Fruit fly (Drosophila melanogaster): ENCODE results near the gene Fdx2.

Gene Fdx2

DNA sequence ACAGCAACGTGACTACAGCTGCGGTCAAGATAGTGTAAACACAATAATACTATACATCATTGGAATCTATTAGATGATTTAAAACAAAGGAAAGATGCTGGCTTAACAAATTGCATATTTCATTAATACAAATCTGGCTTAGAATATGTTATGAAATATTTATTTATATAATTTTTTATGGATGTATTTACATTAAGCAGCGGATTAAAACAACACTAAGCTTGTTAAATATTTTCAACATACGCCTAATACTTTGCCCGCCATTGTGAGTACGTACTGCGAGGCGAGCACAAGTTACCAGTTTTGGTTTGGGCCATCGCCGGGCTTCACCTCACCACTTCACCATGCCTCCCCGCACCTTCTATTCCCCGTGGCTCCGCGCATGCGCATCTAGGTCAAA, 22.4 kb upstream of the Fdx2 start (continued):
- no peak for TF ChIP-seq BEAF-32 (GFP tag; optimal IDR thresholded peaks at IDR 0.05)
- no peak for TF ChIP-seq ato (GFP tag; IDR thresholded peaks at IDR 0.05; ENCODE audit: partially characterized antibody)
- peak; percentile 37 for TF ChIP-seq Med (GFP tag)
- TF ChIP-seq bab2 (GFP tag; optimal IDR thresholded peaks at IDR 0.05) = no peak
- TF ChIP-seq ro (GFP tag; IDR thresholded peaks at IDR 0.05) = no peak
- no peak for TF ChIP-seq cad (GFP tag; optimal IDR thresholded peaks at IDR 0.05)
- TF ChIP-seq zen (tag; optimal IDR thresholded peaks at IDR 0.05) = no peak
- TF ChIP-seq tap (tag; optimal IDR thresholded peaks at IDR 0.05) = peak; percentile 81
- TF ChIP-seq zfh2 (GFP tag; optimal IDR thresholded peaks at IDR 0.05) = no peak
- peak; percentile 50 for TF ChIP-seq CG10654 (GFP tag; optimal IDR thresholded peaks at IDR 0.05)
- TF ChIP-seq CTCF (GFP tag; optimal IDR thresholded peaks at IDR 0.05) = no peak
- peak; percentile 58 for TF ChIP-seq scrt (GFP tag; optimal IDR thresholded peaks at IDR 0.05)
- no peak for TF ChIP-seq pzg (GFP tag; optimal IDR thresholded peaks at IDR 0.05)
- TF ChIP-seq C15 (GFP tag; IDR thresholded peaks at IDR 0.05) = peak; percentile 15; the same call in 1 of the 3 replicates
- TF ChIP-seq cg (GFP tag; optimal IDR thresholded peaks at IDR 0.05) = no peak
- TF ChIP-seq CG4404 (GFP tag; IDR thresholded peaks at IDR 0.05) = peak; percentile 35; the same call in 1 of the 2 replicates
- TF ChIP-seq twi (tag; optimal IDR thresholded peaks at IDR 0.05) = peak; percentile 50
- TF ChIP-seq pita (GFP tag; optimal IDR thresholded peaks at IDR 0.05) = no peak
- TF ChIP-seq croc (GFP tag; conservative IDR thresholded peaks at IDR 0.05) = peak; percentile 60
- no peak for TF ChIP-seq emc (GFP tag; optimal IDR thresholded peaks at IDR 0.05)
- no peak for TF ChIP-seq pnt (GFP tag; optimal IDR thresholded peaks at IDR 0.05)
- no peak for TF ChIP-seq Poxn (GFP tag; IDR thresholded peaks at IDR 0.05)
- peak; percentile 7; the same call in 1 of the 2 replicates for TF ChIP-seq peb (GFP tag; IDR thresholded peaks at IDR 0.05)
- no peak for TF ChIP-seq CG4617 (GFP tag; optimal IDR thresholded peaks at IDR 0.05; ENCODE audit: borderline replicate concordance)
- no peak for TF ChIP-seq Dll (GFP tag; IDR thresholded peaks at IDR 0.05; ENCODE audit: partially characterized antibody)
- no peak for TF ChIP-seq CG4360 (GFP tag; IDR thresholded peaks at IDR 0.05)
- peak; percentile 60 for TF ChIP-seq CrebB (tag; optimal IDR thresholded peaks at IDR 0.05)
- peak; percentile 86 for TF ChIP-seq CG17361 (GFP tag; IDR thresholded peaks at IDR 0.05)
- TF ChIP-seq br (optimal IDR thresholded peaks at IDR 0.05) = no peak
- peak; percentile 83 for TF ChIP-seq Oli (tag; optimal IDR thresholded peaks at IDR 0.05)
- no peak for TF ChIP-seq cato (GFP tag; optimal IDR thresholded peaks at IDR 0.05; ENCODE audit: borderline replicate concordance)
- peak; percentile 52 for TF ChIP-seq Spps (tag; optimal IDR thresholded peaks at IDR 0.05)
- TF ChIP-seq Sry-δ (GFP tag; optimal IDR thresholded peaks at IDR 0.05) = no peak
- TF ChIP-seq ewg (GFP tag; optimal IDR thresholded peaks at IDR 0.05) = peak; percentile 46
- peak; percentile 76 for TF ChIP-seq CG1233 (GFP tag; optimal IDR thresholded peaks at IDR 0.05)
- no peak for TF ChIP-seq NK7.1 (GFP tag; optimal IDR thresholded peaks at IDR 0.05)
- TF ChIP-seq gsb (GFP tag; IDR thresholded peaks at IDR 0.05) = peak; percentile 41; the same call in 1 of the 2 replicates
- TF ChIP-seq GATAe (GFP tag; conservative IDR thresholded peaks at IDR 0.05) = no peak
- no peak for TF ChIP-seq CG16813 (GFP tag; IDR thresholded peaks at IDR 0.05; ENCODE audit: partially characterized antibody)
- TF ChIP-seq Bgb (GFP tag; IDR thresholded peaks at IDR 0.05; ENCODE audit: partially characterized antibody) = no peak
- TF ChIP-seq mirr (GFP tag; optimal IDR thresholded peaks at IDR 0.05) = no peak
- no peak for TF ChIP-seq sima (GFP tag; optimal IDR thresholded peaks at IDR 0.05)
- TF ChIP-seq crol (GFP tag; IDR thresholded peaks at IDR 0.05) = peak; percentile 75
- TF ChIP-seq gem (tag; optimal IDR thresholded peaks at IDR 0.05) = peak; percentile 84
- peak; percentile 44 for TF ChIP-seq sqz (GFP tag; optimal IDR thresholded peaks at IDR 0.05)
- TF ChIP-seq Vsx1 (GFP tag; optimal IDR thresholded peaks at IDR 0.05) = peak; percentile 43
- no peak for TF ChIP-seq CG10565 (GFP tag; optimal IDR thresholded peaks at IDR 0.05)
- peak in 1 of 2 experiments; percentile 14 for TF ChIP-seq Pdp1 (GFP tag; optimal IDR thresholded peaks at IDR 0.05)
- no peak for TF ChIP-seq Dip3 (GFP tag; optimal IDR thresholded peaks at IDR 0.05)
- no peak for TF ChIP-seq amos (GFP tag; IDR thresholded peaks at IDR 0.05; ENCODE audit: partially characterized antibody)
- TF ChIP-seq CG12299 (tag; optimal IDR thresholded peaks at IDR 0.05) = peak; percentile 63
- TF ChIP-seq toy (GFP tag; IDR thresholded peaks at IDR 0.05) = no peak
